Worm (Caenorhabditis elegans) whole organism, L2 larva: ENCODE data around the gene F41G3.20.
A peak's percentile ranks its signal among the peaks of the same experiment; 100 is the strongest.

ENCODE experiments used
- C34F6.9 ChIP-seq: fragments of 150-350 bp; optimal IDR thresholded peaks from 2 replicates; lab custom pipeline; 2014; ENCODE audit warnings: missing biosample characterization, missing genetic modification characterization
- F13H6.1 ChIP-seq: sonication (generic microtip); optimal IDR thresholded peaks from 2 replicates; lab custom pipeline; 2016; ENCODE audit warnings: missing genetic modification characterization, missing compliant biosample characterization
- R02D3.7 ChIP-seq: fragments of 150-350 bp; optimal IDR thresholded peaks from 2 replicates; lab custom pipeline; 2014; ENCODE audit warnings: missing biosample characterization, missing genetic modification characterization
- ZK546.5 ChIP-seq: sonication (generic microtip); optimal IDR thresholded peaks from 2 replicates; lab custom pipeline; 2017; ENCODE audit warnings: missing biosample characterization, missing genetic modification characterization
- aly-2 ChIP-seq: fragments of 150-350 bp; optimal IDR thresholded peaks from 2 replicates; lab custom pipeline; 2014; ENCODE audit warnings: missing biosample characterization, missing genetic modification characterization
- blmp-1 ChIP-seq: sonication (generic microtip); optimal IDR thresholded peaks from 2 replicates; lab custom pipeline; 2017; ENCODE audit warnings: missing genetic modification characterization, mild to moderate bottlenecking, missing compliant biosample characterization, antibody characterized with exemption, moderate library complexity; ENCODE audit not compliant: insufficient read depth
- ceh-16 ChIP-seq: fragments of 150-350 bp; optimal IDR thresholded peaks from 2 replicates; lab custom pipeline; 2014; ENCODE audit warnings: missing biosample characterization, missing genetic modification characterization
- ceh-82 ChIP-seq: fragments of 150-350 bp; optimal IDR thresholded peaks from 2 replicates; lab custom pipeline; 2014; ENCODE audit warnings: missing biosample characterization, missing genetic modification characterization
- crh-2 ChIP-seq: sonication (generic microtip); optimal IDR thresholded peaks from 2 replicates; lab custom pipeline; 2017; ENCODE audit warnings: missing biosample characterization, missing genetic modification characterization
- dmd-4 ChIP-seq: sonication (generic microtip); optimal IDR thresholded peaks from 2 replicates; lab custom pipeline; 2017; ENCODE audit warnings: missing biosample characterization, missing genetic modification characterization
- egl-27 ChIP-seq: sonication (generic microtip); optimal IDR thresholded peaks from 3 replicates; lab custom pipeline; 2017; ENCODE audit warnings: missing biosample characterization, missing genetic modification reagents, missing genetic modification characterization
- elt-1 ChIP-seq: fragments of 150-350 bp; optimal IDR thresholded peaks from 2 replicates; lab custom pipeline; 2014; ENCODE audit warnings: missing biosample characterization, missing genetic modification characterization
- fos-1 ChIP-seq: fragments of 150-350 bp; optimal IDR thresholded peaks from 2 replicates; lab custom pipeline; 2014; ENCODE audit warnings: missing biosample characterization, missing genetic modification characterization
- gmeb-1 ChIP-seq: fragments of 150-350 bp; optimal IDR thresholded peaks from 2 replicates; lab custom pipeline; 2014; ENCODE audit warnings: missing biosample characterization, missing genetic modification characterization
- lin-11 ChIP-seq: fragments of 150-350 bp; sonication (generic microtip); optimal IDR thresholded peaks from 2 replicates; lab custom pipeline; 2014; ENCODE audit warnings: missing biosample characterization, missing genetic modification characterization, inconsistent platforms, mixed read lengths
- lin-39 ChIP-seq: fragments of 150-350 bp; optimal IDR thresholded peaks from 2 replicates; lab custom pipeline; 2014; ENCODE audit warnings: missing biosample characterization, missing genetic modification reagents, missing genetic modification characterization
- lsy-2 ChIP-seq, 2 experiments: fragments of 150-350 bp in 1 of 2; sonication (generic microtip) in 1 of 2; optimal IDR thresholded peaks; 2 replicates each; lab custom pipeline; 2014 to 2017; ENCODE audit warnings: missing biosample characterization in 2 of 2, missing genetic modification characterization in 2 of 2
- mab-5 ChIP-seq: fragments of 150-350 bp; optimal IDR thresholded peaks from 2 replicates; lab custom pipeline; 2014; ENCODE audit warnings: missing biosample characterization, missing genetic modification characterization
- mbf-1 ChIP-seq: sonication (generic microtip); optimal IDR thresholded peaks from 2 replicates; lab custom pipeline; 2017; ENCODE audit warnings: missing biosample characterization, missing genetic modification characterization
- mdl-1 ChIP-seq, 2 experiments: fragments of 150-350 bp in 1 of 2; sonication (generic microtip) in 1 of 2; optimal IDR thresholded peaks; 2 replicates each; lab custom pipeline; 2017; ENCODE audit warnings: missing biosample characterization in 2 of 2, missing genetic modification characterization in 2 of 2
- nhr-10 ChIP-seq: sonication (generic microtip); optimal IDR thresholded peaks from 2 replicates; lab custom pipeline; 2017; ENCODE audit warnings: missing biosample characterization, missing genetic modification characterization
- nhr-11 ChIP-seq: fragments of 150-350 bp; optimal IDR thresholded peaks from 2 replicates; lab custom pipeline; 2014; ENCODE audit warnings: missing biosample characterization, missing genetic modification characterization
- nhr-12 ChIP-seq: fragments of 150-350 bp; optimal IDR thresholded peaks from 2 replicates; lab custom pipeline; 2014; ENCODE audit warnings: missing biosample characterization, missing genetic modification characterization
- nhr-129 ChIP-seq: fragments of 150-350 bp; optimal IDR thresholded peaks from 2 replicates; lab custom pipeline; 2014; ENCODE audit warnings: missing biosample characterization, missing genetic modification characterization
- nhr-21 ChIP-seq: fragments of 150-350 bp; optimal IDR thresholded peaks from 2 replicates; lab custom pipeline; 2014; ENCODE audit warnings: missing biosample characterization, missing genetic modification characterization
- nhr-237 ChIP-seq: fragments of 150-350 bp; optimal IDR thresholded peaks from 2 replicates; lab custom pipeline; 2014; ENCODE audit warnings: missing biosample characterization, missing genetic modification characterization
- nhr-6 ChIP-seq: fragments of 150-350 bp; optimal IDR thresholded peaks from 2 replicates; lab custom pipeline; 2014; ENCODE audit warnings: missing biosample characterization, missing genetic modification characterization
- nhr-77 ChIP-seq: fragments of 150-350 bp; optimal IDR thresholded peaks from 2 replicates; lab custom pipeline; 2014; ENCODE audit warnings: missing biosample characterization, missing genetic modification characterization
- peb-1 ChIP-seq: fragments of 150-350 bp; optimal IDR thresholded peaks from 2 replicates; lab custom pipeline; 2014; ENCODE audit warnings: missing biosample characterization, missing genetic modification characterization
- sem-4 ChIP-seq: fragments of 150-350 bp; optimal IDR thresholded peaks from 2 replicates; lab custom pipeline; 2014; ENCODE audit warnings: missing biosample characterization, missing genetic modification reagents, missing genetic modification characterization
- skn-1 ChIP-seq: sonication (generic microtip); optimal IDR thresholded peaks from 2 replicates; lab custom pipeline; 2017; ENCODE audit warnings: missing biosample characterization, missing genetic modification characterization
- sma-3 ChIP-seq: sonication (generic microtip); optimal IDR thresholded peaks from 2 replicates; lab custom pipeline; 2016; ENCODE audit warnings: missing genetic modification reagents, missing genetic modification characterization, missing compliant biosample characterization
- sma-9 ChIP-seq, 2 experiments: fragments of 150-350 bp in 1 of 2; sonication (generic microtip) in 1 of 2; optimal IDR thresholded peaks; 2 replicates each; lab custom pipeline; 2014 to 2016; ENCODE audit warnings: missing genetic modification characterization in 2 of 2, mild to moderate bottlenecking in 1 of 2, missing biosample characterization in 1 of 2, missing compliant biosample characterization in 1 of 2, missing genetic modification reagents in 1 of 2, moderate library complexity in 1 of 2
- snpc-4 ChIP-seq: fragments of 150-350 bp; optimal IDR thresholded peaks from 2 replicates; lab custom pipeline; 2014; ENCODE audit warnings: missing biosample characterization, missing genetic modification characterization
- unc-39 ChIP-seq: fragments of 150-350 bp; optimal IDR thresholded peaks from 2 replicates; lab custom pipeline; 2014; ENCODE audit warnings: missing biosample characterization, missing genetic modification characterization
- unc-55 ChIP-seq: fragments of 150-350 bp; sonication (generic microtip); optimal IDR thresholded peaks from 3 replicates; lab custom pipeline; 2014; ENCODE audit warnings: missing biosample characterization, missing genetic modification reagents, missing genetic modification characterization
- unc-62 ChIP-seq: fragments of 150-350 bp; optimal IDR thresholded peaks from 2 replicates; lab custom pipeline; 2014; ENCODE audit warnings: missing biosample characterization, missing genetic modification reagents, missing genetic modification characterization
- zag-1 ChIP-seq: fragments of 150-350 bp; optimal IDR thresholded peaks from 2 replicates; lab custom pipeline; 2014; ENCODE audit warnings: missing biosample characterization, missing genetic modification characterization
- ztf-1 ChIP-seq: fragments of 200-800 bp; sonication (Bioruptor generic); conservative IDR thresholded peaks from 2 replicates; pipeline ENCODE4 v1.3.6; 2022; ENCODE audit warnings: missing genetic modification characterization, missing compliant biosample characterization
- ztf-4 ChIP-seq: fragments of 150-350 bp; optimal IDR thresholded peaks from 2 replicates; lab custom pipeline; 2014; ENCODE audit warnings: missing biosample characterization, missing genetic modification characterization

Gene F41G3.20

DNA sequence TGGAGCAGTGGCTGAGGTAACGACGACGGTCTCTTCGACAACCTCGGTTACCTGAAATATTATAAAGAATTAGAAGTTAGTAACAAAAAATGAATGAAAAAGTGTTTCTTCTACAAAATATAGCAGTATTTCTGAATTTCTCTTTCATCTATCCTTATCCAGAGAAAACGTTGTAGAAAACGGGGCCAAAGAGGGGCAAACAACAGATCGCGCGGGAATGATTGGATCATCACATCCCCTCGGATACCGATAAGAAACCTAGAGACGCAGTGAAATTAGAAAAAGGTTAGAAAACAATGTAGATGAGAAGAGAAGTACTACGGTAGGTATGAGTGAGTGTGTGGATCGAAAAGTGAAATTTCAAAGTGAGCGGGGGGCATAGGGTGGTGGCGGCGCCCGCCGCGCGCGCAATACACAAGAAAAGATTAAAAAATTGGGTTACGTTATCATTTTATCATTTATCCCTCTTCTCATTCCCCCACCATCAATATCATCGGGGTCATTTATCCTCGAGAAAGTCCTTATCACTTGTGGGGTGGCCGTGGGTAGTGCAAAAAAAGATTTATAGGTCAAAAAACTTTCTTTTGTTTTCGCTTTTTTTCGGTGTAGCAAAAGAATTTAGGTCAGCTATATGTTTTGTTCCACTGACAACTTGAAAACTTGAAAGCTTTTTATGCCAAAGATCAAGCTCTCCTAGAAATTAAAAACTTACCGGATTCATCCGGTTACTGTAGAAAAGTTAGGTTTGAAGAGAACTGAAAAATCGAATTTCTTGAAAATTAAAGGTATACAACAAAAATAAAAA, 38.5 kb downstream of the F41G3.20 start, which contains the start of the genes dpy-10 and T14B4.19 (continued):
- TF ChIP-seq R02D3.7 (tag; lab: Kevin White, UChicago) (no peak), nhr-77 (tag; lab: Kevin White, UChicago) (no peak), nhr-10 (no peak), ceh-16 (tag; lab: Kevin White, UChicago) (no peak), lin-39 (tag; lab: Kevin White, UChicago) (no peak), mbf-1 (tag; lab: Kevin White, UChicago) (no peak), elt-1 (tag; lab: Kevin White, UChicago) (peak; percentile 42), nhr-237 (tag; lab: Kevin White, UChicago) (no peak), nhr-6 (tag; lab: Kevin White, UChicago) (no peak), nhr-21 (peak; percentile 92), unc-39 (tag; lab: Kevin White, UChicago) (no peak), blmp-1 (peak; percentile 92), unc-55 (no peak), ceh-82 (tag; lab: Kevin White, UChicago) (no peak), ztf-1 (GFP tag; lab: Robert Waterston, UW) (no peak), C34F6.9 (no peak), ZK546.5 (tag; lab: Kevin White, UChicago) (no peak), lin-11 (tag; lab: Kevin White, UChicago) (no peak), zag-1 (tag; lab: Kevin White, UChicago) (no peak), mab-5 (tag; lab: Kevin White, UChicago) (no peak), nhr-12 (tag; lab: Kevin White, UChicago) (no peak), mdl-1 (tag; optimal IDR thresholded peaks at IDR 0.05; lab: Kevin White, UChicago) (no peak), dmd-4 (tag; lab: Kevin White, UChicago) (no peak), sem-4 (tag; lab: Kevin White, UChicago) (peak; percentile 16), gmeb-1 (tag; lab: Kevin White, UChicago) (no peak)

DNA sequence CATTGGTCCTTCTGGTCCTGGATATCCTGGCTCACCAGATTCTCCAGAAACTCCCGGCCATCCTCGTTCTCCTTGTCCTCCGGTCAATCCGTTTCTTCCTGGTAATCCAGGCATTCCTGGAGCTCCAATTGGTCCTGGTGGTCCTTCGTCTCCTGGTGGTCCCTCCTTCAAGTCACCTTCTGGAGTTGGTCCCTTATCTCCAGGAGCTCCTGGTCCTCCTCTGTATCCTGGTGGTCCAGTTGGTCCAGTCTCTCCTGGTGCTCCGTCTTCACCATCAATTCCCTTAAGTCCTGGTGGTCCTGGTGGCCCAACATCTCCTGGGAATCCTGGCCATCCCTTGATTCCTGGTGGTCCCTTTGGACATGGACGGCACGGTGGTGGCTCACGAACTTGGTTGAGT, 40.2 kb downstream of the F41G3.20 start:
- TF ChIP-seq peb-1 (tag; lab: Kevin White, UChicago) (no peak), lin-39 (tag; lab: Kevin White, UChicago) (no peak), nhr-21 (no peak), skn-1 (tag; lab: Kevin White, UChicago) (no peak), F13H6.1 (no peak), snpc-4 (no peak), R02D3.7 (tag; lab: Kevin White, UChicago) (no peak), elt-1 (tag; lab: Kevin White, UChicago) (no peak), mdl-1 (tag; optimal IDR thresholded peaks at IDR 0.05; lab: Kevin White, UChicago) (no peak)

DNA sequence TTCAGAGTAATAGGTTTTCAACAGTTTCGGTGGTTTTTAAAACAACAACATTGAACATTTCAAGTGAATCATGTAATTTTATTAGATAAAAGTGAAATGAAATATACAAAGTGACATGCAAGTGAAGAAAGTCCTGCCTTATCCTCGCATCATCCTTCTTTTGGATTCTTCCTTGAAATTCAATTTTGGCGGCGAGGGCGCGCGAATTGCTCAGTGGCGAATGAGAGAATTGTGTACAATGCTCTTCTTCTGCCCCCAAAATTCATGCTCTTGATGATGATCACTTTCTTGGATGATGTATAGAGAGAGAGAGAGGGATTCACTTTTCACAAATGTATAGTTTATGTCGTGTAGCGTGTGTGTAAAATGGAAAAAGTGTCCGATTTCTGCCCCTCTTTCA, 41.1 kb downstream of the F41G3.20 start:
- TF ChIP-seq F13H6.1: no peak
- TF ChIP-seq unc-39 (tag; lab: Kevin White, UChicago): no peak
- TF ChIP-seq skn-1 (tag; lab: Kevin White, UChicago): no peak
- TF ChIP-seq sma-9 (GFP tag; optimal IDR thresholded peaks at IDR 0.05; lab: Kevin White, UChicago): no peak
- no peak for TF ChIP-seq sma-9 (tag; optimal IDR thresholded peaks at IDR 0.05; lab: Kevin White, UChicago)
- peak; percentile 20 for TF ChIP-seq nhr-21
- no peak for TF ChIP-seq nhr-11 (tag; lab: Kevin White, UChicago)

DNA sequence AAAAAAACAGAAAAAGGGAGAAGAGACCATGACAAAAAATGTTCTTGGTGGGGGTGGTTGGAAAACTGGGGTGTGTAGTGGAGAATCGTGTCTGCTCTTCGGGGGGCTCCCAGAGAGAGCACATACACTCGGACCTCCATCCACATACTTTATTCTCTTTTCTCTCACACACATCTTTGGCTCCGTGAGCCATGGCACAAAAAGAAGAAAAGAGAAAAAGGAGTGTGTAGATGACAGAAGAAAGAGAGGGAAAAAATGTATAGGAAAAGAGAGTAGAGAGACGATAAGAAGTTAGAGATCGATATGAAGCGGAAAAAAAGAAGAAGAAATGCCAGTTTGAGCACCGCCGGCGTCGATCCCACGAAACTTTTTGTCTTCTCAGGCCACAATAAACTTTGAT, 41.8 kb downstream of the F41G3.20 start:
- no peak for TF ChIP-seq unc-62 (GFP tag; lab: Kevin White, UChicago)
- TF ChIP-seq zag-1 (tag; lab: Kevin White, UChicago): peak; percentile 79
- peak; percentile 39 for TF ChIP-seq crh-2 (tag; lab: Kevin White, UChicago)
- peak; percentile 76 for TF ChIP-seq nhr-129 (tag; lab: Kevin White, UChicago)
- TF ChIP-seq sma-3: no peak
- peak; percentile 7 for TF ChIP-seq snpc-4
- peak; percentile 21 for TF ChIP-seq lin-11 (tag; lab: Kevin White, UChicago)
- TF ChIP-seq dmd-4 (tag; lab: Kevin White, UChicago): no peak
- TF ChIP-seq nhr-11 (tag; lab: Kevin White, UChicago): no peak
- TF ChIP-seq nhr-12 (tag; lab: Kevin White, UChicago): no peak
- TF ChIP-seq unc-55: peak; percentile 72
- TF ChIP-seq C34F6.9: peak; percentile 81
- TF ChIP-seq F13H6.1: peak; percentile 76
- no peak for TF ChIP-seq fos-1
- no peak for TF ChIP-seq ceh-16 (tag; lab: Kevin White, UChicago)
- no peak for TF ChIP-seq aly-2 (tag; lab: Kevin White, UChicago)
- no peak for TF ChIP-seq ztf-4 (tag; lab: Kevin White, UChicago)
- no peak for TF ChIP-seq nhr-6 (tag; lab: Kevin White, UChicago)
- peak; percentile 57 for TF ChIP-seq sma-9 (GFP tag; optimal IDR thresholded peaks at IDR 0.05; lab: Kevin White, UChicago)
- no peak for TF ChIP-seq sma-9 (tag; optimal IDR thresholded peaks at IDR 0.05; lab: Kevin White, UChicago)
- TF ChIP-seq egl-27: no peak
- no peak for TF ChIP-seq ZK546.5 (tag; lab: Kevin White, UChicago)
- TF ChIP-seq lsy-2 (tag; optimal IDR thresholded peaks at IDR 0.05; lab: Kevin White, UChicago): peak; percentile 24 to 54
- TF ChIP-seq mab-5 (tag; lab: Kevin White, UChicago): peak; percentile 60
- TF ChIP-seq nhr-21: no peak
